Worm (Caenorhabditis elegans): Measurements from ENCODE around the gene F26G1.11.

ce11 chrII:4758462-4758861 is 18.5 kb upstream of the F26G1.11 start, which contains the start of gene F26G1.3:
- no peak for TF ChIP-seq ama-1 (optimal IDR thresholded peaks at IDR 0.05)
- no peak for TF ChIP-seq ama-1 (GFP tag; optimal IDR thresholded peaks at IDR 0.05)
- no peak for TF ChIP-seq repo-1 (tag; optimal IDR thresholded peaks at IDR 0.05)
- no peak for TF ChIP-seq let-526 (GFP tag; IDR thresholded peaks at IDR 0.05)
- TF ChIP-seq Y53F4B.3 (GFP tag; IDR thresholded peaks at IDR 0.05) = no peak

All from whole organism, young adult.